Fruit fly (Drosophila melanogaster): Measurements from ENCODE around the gene CG5199.

- TF ChIP-seq pad (GFP tag; optimal IDR thresholded peaks at IDR 0.05) (no peak), Clk (GFP tag; optimal IDR thresholded peaks at IDR 0.05) (no peak), CG11617 (GFP tag; optimal IDR thresholded peaks at IDR 0.05) (no peak), toe (GFP tag; optimal IDR thresholded peaks at IDR 0.05) (no peak), bab1 (GFP tag; optimal IDR thresholded peaks at IDR 0.05) (no peak), CG1620 (GFP tag; optimal IDR thresholded peaks at IDR 0.05) (no peak), CG7045 (GFP tag; optimal IDR thresholded peaks at IDR 0.05) (no peak), tj (GFP tag; optimal IDR thresholded peaks at IDR 0.05) (no peak), kay (GFP tag; ENCODE audit: borderline replicate concordance) (no peak), CG12768 (GFP tag; optimal IDR thresholded peaks at IDR 0.05) (no peak)
Measured at dm6 chr3L:20448773-20449172, 3.9 kb downstream of the CG5199 start.
